Worm (Caenorhabditis elegans): ENCODE results near the gene sgca-1.

DNA sequence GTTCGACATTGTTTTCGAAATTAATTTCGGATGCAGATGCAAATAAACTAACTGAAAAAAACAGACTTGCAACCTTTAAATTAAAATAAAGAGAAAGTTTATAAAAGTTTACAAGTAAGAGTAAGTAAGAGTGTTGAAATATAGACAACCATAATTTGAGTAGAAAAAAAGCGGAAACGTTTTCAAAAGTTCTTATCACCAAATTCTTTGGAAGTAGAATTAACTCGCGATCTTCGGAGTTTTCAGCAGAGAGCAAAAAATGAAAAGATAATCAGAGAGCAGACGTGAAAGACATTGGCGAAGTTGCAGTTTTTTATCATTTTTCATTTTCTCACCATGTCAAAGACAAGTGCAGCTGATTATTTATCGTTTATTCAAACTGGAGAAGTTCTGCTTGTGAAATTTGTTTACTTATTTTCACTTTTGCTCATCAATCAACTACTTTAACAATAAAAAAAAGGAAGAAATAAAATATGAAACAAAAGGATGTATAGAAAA, 27.6 kb downstream of the sgca-1 start, which contains the start of gene abts-4:
- no peak for TF ChIP-seq med-1 (GFP tag; optimal IDR thresholded peaks at IDR 0.05; ENCODE audit: insufficient read depth)
- TF ChIP-seq flt-1 (GFP tag; IDR thresholded peaks at IDR 0.05), result no peak
- TF ChIP-seq tab-1 (GFP tag; IDR thresholded peaks at IDR 0.05), result no peak
- no peak for TF ChIP-seq ref-1 (GFP tag; conservative IDR thresholded peaks at IDR 0.05)
- no peak for TF ChIP-seq T22C8.4 (GFP tag; IDR thresholded peaks at IDR 0.05)
- no peak for TF ChIP-seq cog-1 (tag; optimal IDR thresholded peaks at IDR 0.05)
- no peak for TF ChIP-seq ztf-23 (GFP tag; IDR thresholded peaks at IDR 0.05)
- TF ChIP-seq klf-2 (GFP tag; conservative IDR thresholded peaks at IDR 0.05), result no peak
- TF ChIP-seq ztf-29 (GFP tag; IDR thresholded peaks at IDR 0.05), result no peak

All from whole organism, midembryonic.